Worm (Caenorhabditis elegans): ENCODE data around the gene bca-2.

The bca-2 gene

ce11 chrIV:17110882-17111281 is 10.8 kb upstream of the bca-2 start, which contains the start of gene sfa-1:
sfa-1 (minus strand) TSS chrIV:17110982.
- TF ChIP-seq ceh-43 (GFP tag; optimal IDR thresholded peaks at IDR 0.05) (no peak), pha-4 (tag; optimal IDR thresholded peaks at IDR 0.05) (no peak), nhr-28 (tag; optimal IDR thresholded peaks at IDR 0.05) (no peak), lsy-2 (tag; optimal IDR thresholded peaks at IDR 0.05) (no peak), nhr-2 (tag; optimal IDR thresholded peaks at IDR 0.05) (no peak), unc-120 (tag; optimal IDR thresholded peaks at IDR 0.05; ENCODE audit: poor library complexity, severe bottlenecking) (no peak), lin-32 (GFP tag; optimal IDR thresholded peaks at IDR 0.05) (no peak), M03D4.4 (tag; optimal IDR thresholded peaks at IDR 0.05) (no peak), nhr-76 (tag; optimal IDR thresholded peaks at IDR 0.05) (no peak), ceh-39 (tag; optimal IDR thresholded peaks at IDR 0.05) (no peak), unc-39 (tag; optimal IDR thresholded peaks at IDR 0.05) (no peak), unc-62 (GFP tag; optimal IDR thresholded peaks at IDR 0.05) (no peak), elt-1 (tag; optimal IDR thresholded peaks at IDR 0.05; ENCODE audit: borderline replicate concordance, insufficient read depth) (no peak), bed-3 (GFP tag; optimal IDR thresholded peaks at IDR 0.05) (no peak), nhr-237 (tag; optimal IDR thresholded peaks at IDR 0.05) (no peak), elt-3 (tag; optimal IDR thresholded peaks at IDR 0.05) (no peak), sem-2 (GFP tag; optimal IDR thresholded peaks at IDR 0.05) (no peak)

DNA sequence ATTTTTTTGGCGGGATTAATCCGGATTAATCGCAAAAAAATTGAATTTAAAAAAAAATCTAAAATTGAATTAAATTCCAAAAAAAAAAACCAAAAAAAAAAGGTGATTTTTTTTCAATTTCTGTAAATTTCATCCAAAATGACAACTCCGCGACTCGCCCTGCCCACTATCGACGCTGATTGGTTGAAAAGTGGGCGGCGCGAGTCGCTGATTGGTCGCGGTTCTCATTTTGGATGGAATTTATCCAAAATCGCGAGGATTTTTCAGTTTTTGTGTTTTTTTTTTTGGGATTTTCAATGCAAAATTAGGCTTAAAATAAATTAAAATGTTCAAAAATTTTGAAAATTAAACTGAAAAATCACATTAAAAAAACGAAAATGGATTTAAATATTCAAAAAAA is 9.4 kb upstream of the bca-2 start:
- no peak for TF ChIP-seq ceh-83 (GFP tag; optimal IDR thresholded peaks at IDR 0.05)
- no peak for TF ChIP-seq unc-120 (tag; optimal IDR thresholded peaks at IDR 0.05; ENCODE audit: poor library complexity, severe bottlenecking)
- no peak for TF ChIP-seq sem-2 (GFP tag; optimal IDR thresholded peaks at IDR 0.05)
- no peak for TF ChIP-seq M03D4.4 (tag; optimal IDR thresholded peaks at IDR 0.05)
- TF ChIP-seq pha-4 (tag; optimal IDR thresholded peaks at IDR 0.05): no peak
- no peak for TF ChIP-seq ham-2 (GFP tag; optimal IDR thresholded peaks at IDR 0.05)
- TF ChIP-seq nhr-237 (tag; optimal IDR thresholded peaks at IDR 0.05): no peak
- no peak for TF ChIP-seq sptf-1 (tag; optimal IDR thresholded peaks at IDR 0.05)
- TF ChIP-seq lsy-2 (tag; optimal IDR thresholded peaks at IDR 0.05): no peak
- TF ChIP-seq elt-1 (tag; optimal IDR thresholded peaks at IDR 0.05; ENCODE audit: borderline replicate concordance, insufficient read depth): no peak

- TF ChIP-seq ham-2 (GFP tag; optimal IDR thresholded peaks at IDR 0.05) (no peak), ces-1 (GFP tag; optimal IDR thresholded peaks at IDR 0.05) (no peak), M03D4.4 (tag; optimal IDR thresholded peaks at IDR 0.05) (no peak), bed-3 (GFP tag; optimal IDR thresholded peaks at IDR 0.05) (no peak), lin-13 (tag; optimal IDR thresholded peaks at IDR 0.05) (no peak), unc-120 (tag; optimal IDR thresholded peaks at IDR 0.05; ENCODE audit: poor library complexity, severe bottlenecking) (no peak), sem-2 (GFP tag; optimal IDR thresholded peaks at IDR 0.05) (no peak), mls-2 (tag; optimal IDR thresholded peaks at IDR 0.05) (no peak), ceh-43 (GFP tag; optimal IDR thresholded peaks at IDR 0.05) (no peak), nhr-28 (tag; optimal IDR thresholded peaks at IDR 0.05) (no peak), nhr-76 (tag; optimal IDR thresholded peaks at IDR 0.05) (no peak), mab-5 (tag; optimal IDR thresholded peaks at IDR 0.05) (no peak), snpc-4 (tag; optimal IDR thresholded peaks at IDR 0.05) (no peak), drap-1 (GFP tag; optimal IDR thresholded peaks at IDR 0.05) (no peak), nhr-12 (tag; optimal IDR thresholded peaks at IDR 0.05) (no peak)
These were observed 8.8 kb upstream of the bca-2 start for ce11 chrIV:17108805-17109204.

DNA sequence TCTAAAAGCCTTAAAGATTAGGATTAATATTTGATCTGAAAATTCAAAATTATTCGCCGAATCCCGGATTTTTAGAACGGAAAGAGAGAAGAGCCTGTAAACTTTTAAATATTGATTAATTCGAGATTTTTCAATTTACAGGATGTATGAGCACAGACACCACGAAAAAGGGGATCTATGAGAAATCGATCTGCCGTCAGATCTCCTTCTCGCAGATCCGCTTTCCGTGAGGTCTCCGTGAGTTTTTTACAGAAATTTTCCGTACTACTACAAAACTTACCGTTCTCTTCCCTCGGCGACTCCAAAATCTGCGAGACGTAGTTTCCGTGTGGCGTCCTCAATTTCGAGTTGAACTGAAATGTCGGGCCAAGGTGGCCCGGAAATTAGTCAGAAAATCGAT is 8.2 kb upstream of the bca-2 start:
- TF ChIP-seq unc-120 (tag; optimal IDR thresholded peaks at IDR 0.05; ENCODE audit: poor library complexity, severe bottlenecking): no peak
- peak; percentile 30 for TF ChIP-seq ceh-83 (GFP tag; optimal IDR thresholded peaks at IDR 0.05)
- peak; percentile 64 for TF ChIP-seq cnd-1 (tag; optimal IDR thresholded peaks at IDR 0.05)
- TF ChIP-seq ham-2 (GFP tag; optimal IDR thresholded peaks at IDR 0.05): no peak
- no peak for TF ChIP-seq nhr-237 (tag; optimal IDR thresholded peaks at IDR 0.05)
- no peak for TF ChIP-seq mab-5 (tag; optimal IDR thresholded peaks at IDR 0.05)

DNA sequence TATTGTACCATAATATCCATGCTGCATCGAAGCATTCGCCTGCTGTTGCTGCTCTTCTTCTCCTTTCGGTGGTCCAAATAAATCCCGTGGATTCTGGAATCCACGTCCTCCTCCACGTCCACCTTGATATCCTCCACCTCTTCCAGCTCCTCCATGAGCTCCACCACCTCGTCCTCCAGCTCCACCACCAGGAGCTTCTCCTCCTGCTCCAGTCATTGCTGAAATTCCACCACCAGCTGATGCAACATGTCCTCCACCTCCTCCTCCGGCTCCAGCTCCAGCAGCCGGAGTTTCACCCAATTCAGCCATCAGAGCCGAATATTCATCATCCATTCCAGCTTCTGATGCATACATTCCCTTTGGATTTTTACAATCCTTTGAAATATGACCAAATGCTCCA is 5.5 kb upstream of the bca-2 start:
- TF ChIP-seq lin-13 (tag; optimal IDR thresholded peaks at IDR 0.05) (no peak), lsy-2 (tag; optimal IDR thresholded peaks at IDR 0.05) (no peak), nhr-76 (tag; optimal IDR thresholded peaks at IDR 0.05) (no peak), tbx-8 (GFP tag; optimal IDR thresholded peaks at IDR 0.05) (no peak), blmp-1 (tag; optimal IDR thresholded peaks at IDR 0.05) (no peak), elt-3 (tag; optimal IDR thresholded peaks at IDR 0.05) (no peak), mep-1 (tag; optimal IDR thresholded peaks at IDR 0.05) (no peak), nhr-28 (tag; optimal IDR thresholded peaks at IDR 0.05) (no peak), snpc-4 (tag; optimal IDR thresholded peaks at IDR 0.05) (no peak), sptf-1 (tag; optimal IDR thresholded peaks at IDR 0.05) (no peak), mab-5 (tag; optimal IDR thresholded peaks at IDR 0.05) (no peak), ceh-83 (GFP tag; optimal IDR thresholded peaks at IDR 0.05) (no peak), ceh-43 (GFP tag; optimal IDR thresholded peaks at IDR 0.05) (no peak), zip-8 (tag; optimal IDR thresholded peaks at IDR 0.05) (no peak), unc-62 (GFP tag; optimal IDR thresholded peaks at IDR 0.05) (no peak), pha-4 (tag; optimal IDR thresholded peaks at IDR 0.05) (no peak)
